Fruit fly (Drosophila melanogaster): ENCODE results near the gene Pitslre.

Pitslre gene

DNA sequence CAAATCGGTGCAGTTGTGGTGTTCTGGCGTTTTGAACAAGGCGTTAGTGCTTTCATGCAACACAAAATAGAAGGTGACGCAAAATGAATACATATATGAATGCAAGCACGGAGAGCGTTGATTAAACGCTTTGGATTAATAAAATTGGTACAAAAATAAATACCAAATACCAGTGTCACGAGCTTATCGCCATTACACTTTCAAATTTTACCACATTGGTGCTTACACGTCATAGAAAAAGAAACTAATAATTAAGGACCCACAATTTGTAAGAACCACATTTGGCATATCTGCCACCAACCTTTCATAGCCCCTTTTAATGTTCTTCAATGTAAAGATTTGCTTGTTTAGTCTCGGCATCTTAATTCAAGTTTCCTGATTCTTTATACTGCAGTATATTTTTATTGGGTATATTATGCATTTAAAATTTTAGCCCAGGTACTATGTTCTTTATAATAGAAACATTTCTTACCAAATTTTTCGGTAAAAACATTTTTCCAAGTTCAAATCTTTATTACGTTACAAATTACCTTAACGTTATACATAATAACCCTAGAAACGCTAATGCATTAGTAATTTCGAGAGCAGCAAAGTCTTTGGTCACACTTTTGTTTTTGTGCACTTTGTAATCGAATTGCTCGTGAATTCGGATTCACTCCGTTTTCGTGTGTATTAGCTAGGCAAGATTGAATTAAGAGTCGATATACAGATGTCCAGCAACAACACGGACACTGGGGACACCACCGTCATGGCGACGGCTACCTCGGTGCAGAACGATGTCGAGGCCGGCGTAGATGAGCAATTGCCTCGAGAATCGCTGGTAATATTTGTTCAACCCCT lies 7.1 kb downstream of the Pitslre start, which contains the start of the genes Pex16 and Pex14 (continued):
- TF ChIP-seq CG42726 (GFP tag; IDR thresholded peaks at IDR 0.05; ENCODE audit: partially characterized antibody) (no peak), ash1 (GFP tag; optimal IDR thresholded peaks at IDR 0.05) (no peak), Bgb (GFP tag; IDR thresholded peaks at IDR 0.05; ENCODE audit: partially characterized antibody) (no peak), CG12104 (GFP tag; optimal IDR thresholded peaks at IDR 0.05) (peak; percentile 42), CG8924 (tag; optimal IDR thresholded peaks at IDR 0.05) (peak; percentile 63), Atf-2 (GFP tag; optimal IDR thresholded peaks at IDR 0.05) (peak; percentile 72), CG8765 (GFP tag; IDR thresholded peaks at IDR 0.05) (0 out of 2 replicates have a peak, but pooled peaks have one; percentile 39), CG17361 (GFP tag; IDR thresholded peaks at IDR 0.05) (peak; percentile 86), nau (GFP tag; optimal IDR thresholded peaks at IDR 0.05) (no peak), ato (GFP tag; IDR thresholded peaks at IDR 0.05; ENCODE audit: partially characterized antibody) (no peak), CG6175 (GFP tag; IDR thresholded peaks at IDR 0.05) (peak; percentile 58; the same call in 1 of the 3 replicates), Ada2b (GFP tag; IDR thresholded peaks at IDR 0.05) (peak; percentile 72), CG15696 (tag; optimal IDR thresholded peaks at IDR 0.05) (peak; percentile 61), Jarid2 (GFP tag; optimal IDR thresholded peaks at IDR 0.05) (no peak), lab (GFP tag; optimal IDR thresholded peaks at IDR 0.05) (peak; percentile 64), CG6791 (GFP tag; IDR thresholded peaks at IDR 0.05; ENCODE audit: partially characterized antibody) (no peak), sens (GFP tag) (peak; percentile 96), sd (tag; optimal IDR thresholded peaks at IDR 0.05) (no peak), HHEX (GFP tag; optimal IDR thresholded peaks at IDR 0.05) (peak; percentile 31), MBD-R2 (GFP tag; IDR thresholded peaks at IDR 0.05) (peak; percentile 81), Ssrp (tag; optimal IDR thresholded peaks at IDR 0.05) (peak; percentile 65), CG33213 (GFP tag; optimal IDR thresholded peaks at IDR 0.05) (peak; percentile 56), CG7745 (tag; optimal IDR thresholded peaks at IDR 0.05) (no peak), chif (GFP tag; optimal IDR thresholded peaks at IDR 0.05) (peak; percentile 48 to 84), gcm (GFP tag; optimal IDR thresholded peaks at IDR 0.05) (no peak), Scr (GFP tag; IDR thresholded peaks at IDR 0.05; ENCODE audit: partially characterized antibody) (no peak), al (GFP tag; IDR thresholded peaks at IDR 0.05) (peak; percentile 40; the same call in 1 of the 2 replicates), chinmo (GFP tag; IDR thresholded peaks at IDR 0.05; ENCODE audit: partially characterized antibody) (no peak), CG2120 (GFP tag; optimal IDR thresholded peaks at IDR 0.05) (peak; percentile 85), pzg (GFP tag; optimal IDR thresholded peaks at IDR 0.05) (peak; percentile 56), prd (optimal IDR thresholded peaks at IDR 0.05) (no peak), prd (GFP tag; IDR thresholded peaks at IDR 0.05) (peak; percentile 83), CG1832 (GFP tag; optimal IDR thresholded peaks at IDR 0.05) (no peak), Fer2 (tag; optimal IDR thresholded peaks at IDR 0.05) (peak; percentile 62), onecut (GFP tag; IDR thresholded peaks at IDR 0.05) (peak; percentile 25; the same call in 1 of the 2 replicates), Stat92E (GFP tag; optimal IDR thresholded peaks at IDR 0.05) (no peak), CG3726 (GFP tag; IDR thresholded peaks at IDR 0.05) (peak; percentile 66; the same call in 1 of the 3 replicates), odd (GFP tag; optimal IDR thresholded peaks at IDR 0.05) (peak; percentile 27), CG4707 (GFP tag; optimal IDR thresholded peaks at IDR 0.05) (peak; percentile 2), exex (tag; optimal IDR thresholded peaks at IDR 0.05) (no peak), pros (GFP tag; optimal IDR thresholded peaks at IDR 0.05) (no peak), E2f1 (GFP tag; IDR thresholded peaks at IDR 0.05) (peak; percentile 62; the same call in 1 of the 2 replicates), CG2889 (GFP tag; IDR thresholded peaks at IDR 0.05) (peak; percentile 81), her (GFP tag; optimal IDR thresholded peaks at IDR 0.05) (peak; percentile 66), CG6854 (GFP tag; optimal IDR thresholded peaks at IDR 0.05) (no peak), CG11247 (GFP tag; IDR thresholded peaks at IDR 0.05) (peak; percentile 73), NFAT (GFP tag; IDR thresholded peaks at IDR 0.05) (peak; percentile 76), hbn (GFP tag; IDR thresholded peaks at IDR 0.05; ENCODE audit: partially characterized antibody) (no peak)

Data from whole organism, embryonic.